Fruit fly (Drosophila melanogaster) whole organism, embryonic: ENCODE measurements around the gene frj.

Source experiments
- Atf6 ChIP-seq: fragments of 200-800 bp; sonication (Bioruptor generic); IDR thresholded peaks from 2 replicates; pipeline ENCODE4 v1.3.6; 2022; ENCODE audit warnings: missing biosample characterization, missing genetic modification characterization
- Blimp-1 ChIP-seq: fragments of 200-800 bp; sonication (Bioruptor generic); optimal IDR thresholded peaks from 3 replicates; lab custom pipeline; 2018; ENCODE audit warnings: missing biosample characterization, missing genetic modification characterization, mild to moderate bottlenecking, moderate library complexity, missing genetic modification reagents
- CG10431 ChIP-seq: fragments of 200-800 bp; sonication (Bioruptor generic); optimal IDR thresholded peaks from 3 replicates; lab custom pipeline; 2018; ENCODE audit warnings: missing biosample characterization, mild to moderate bottlenecking, missing genetic modification characterization
- CG11560 ChIP-seq: fragments of 200-800 bp; sonication (Bioruptor generic); IDR thresholded peaks from 3 replicates; pipeline ENCODE4 v1.3.6; 2022; ENCODE audit warnings: missing biosample characterization, missing genetic modification characterization
- CG12659 ChIP-seq: fragments of 200-800 bp; sonication (Bioruptor generic); optimal IDR thresholded peaks from 3 replicates; lab custom pipeline; 2017; ENCODE audit warnings: mild to moderate bottlenecking, missing biosample characterization, missing genetic modification reagents, missing genetic modification characterization
- CG12942 ChIP-seq: fragments of 200-800 bp; sonication (Bioruptor generic); optimal IDR thresholded peaks from 3 replicates; lab custom pipeline; 2016; ENCODE audit warnings: missing biosample characterization, missing genetic modification characterization
- CG13123 ChIP-seq: fragments of 200-800 bp; sonication (Bioruptor generic); optimal IDR thresholded peaks from 2 replicates; lab custom pipeline; 2016; ENCODE audit warnings: missing biosample characterization, missing genetic modification characterization
- CG13624 ChIP-seq: fragments of 200-800 bp; sonication (Bioruptor generic); optimal IDR thresholded peaks from 2 replicates; lab custom pipeline; 2016; ENCODE audit warnings: missing biosample characterization, missing genetic modification characterization
- CG13894 ChIP-seq: fragments of 200-800 bp; sonication (Bioruptor generic); optimal IDR thresholded peaks from 3 replicates; lab custom pipeline; 2018; ENCODE audit warnings: missing biosample characterization, mild to moderate bottlenecking, missing genetic modification characterization, moderate library complexity
- CG14441 ChIP-seq: fragments of 200-800 bp; sonication (Bioruptor generic); IDR thresholded peaks from 2 replicates; pipeline ENCODE4 v1.3.6; 2022; ENCODE audit warnings: missing biosample characterization, missing genetic modification characterization
- CG14667 ChIP-seq: fragments of 200-800 bp; sonication (Bioruptor generic); IDR thresholded peaks from 2 replicates; pipeline ENCODE4 v1.3.6; 2022; ENCODE audit warnings: missing biosample characterization, missing genetic modification characterization
- CG14710 ChIP-seq: fragments of 200-800 bp; sonication (Bioruptor generic); optimal IDR thresholded peaks from 3 replicates; lab custom pipeline; 2019; ENCODE audit warnings: missing biosample characterization, mild to moderate bottlenecking, missing genetic modification characterization, moderate library complexity
- CG16813 ChIP-seq: fragments of 200-800 bp; sonication (Bioruptor generic); IDR thresholded peaks from 3 replicates; pipeline ENCODE4 v1.3.6; 2022; ENCODE audit warnings: missing biosample characterization, missing genetic modification characterization; ENCODE audit not compliant: partially characterized antibody
- CG17186 ChIP-seq: fragments of 200-800 bp; sonication (Bioruptor generic); optimal IDR thresholded peaks from 3 replicates; lab custom pipeline; 2017; ENCODE audit warnings: missing biosample characterization, missing genetic modification reagents, missing genetic modification characterization
- CG18476 ChIP-seq: fragments of 200-800 bp; sonication (Bioruptor generic); optimal IDR thresholded peaks from 2 replicates; lab custom pipeline; 2016; ENCODE audit warnings: missing biosample characterization, mild to moderate bottlenecking, missing genetic modification characterization
- CG2129 ChIP-seq: fragments of 200-800 bp; sonication (Bioruptor generic); IDR thresholded peaks from 2 replicates; pipeline ENCODE4 v1.3.6; 2022; ENCODE audit warnings: missing biosample characterization, missing genetic modification characterization; ENCODE audit not compliant: partially characterized antibody
- CG30020 ChIP-seq: fragments of 200-800 bp; optimal IDR thresholded peaks from 2 replicates; lab custom pipeline; 2019; ENCODE audit warnings: missing biosample characterization, mild to moderate bottlenecking, missing genetic modification characterization, moderate library complexity
- CG33213 ChIP-seq: fragments of 200-800 bp; sonication (Bioruptor generic); optimal IDR thresholded peaks from 3 replicates; lab custom pipeline; 2016; ENCODE audit warnings: missing biosample characterization, missing genetic modification characterization
- CG33557 ChIP-seq: fragments of 200-800 bp; sonication (Bioruptor generic); optimal IDR thresholded peaks from 2 replicates; lab custom pipeline; 2019; ENCODE audit warnings: missing biosample characterization, mild to moderate bottlenecking, missing genetic modification characterization, moderate library complexity
- CG4820 ChIP-seq: fragments of 200-800 bp; sonication (Bioruptor generic); optimal IDR thresholded peaks from 3 replicates; lab custom pipeline; 2016; ENCODE audit warnings: missing biosample characterization, missing genetic modification characterization
- CG6175 ChIP-seq: fragments of 200-800 bp; sonication (Bioruptor generic); IDR thresholded peaks from 3 replicates; pipeline ENCODE4 v1.3.6; 2022; ENCODE audit warnings: missing biosample characterization, missing genetic modification characterization
- CG6854 ChIP-seq: fragments of 200-800 bp; sonication (Bioruptor generic); optimal IDR thresholded peaks from 3 replicates; lab custom pipeline; 2017; ENCODE audit warnings: missing biosample characterization, mild to moderate bottlenecking, missing genetic modification characterization
- CG8944 ChIP-seq: fragments of 200-800 bp; sonication (Bioruptor generic); optimal IDR thresholded peaks from 3 replicates; lab custom pipeline; 2016; ENCODE audit warnings: missing biosample characterization, missing genetic modification characterization
- CG9609 ChIP-seq: fragments of 200-800 bp; sonication (Bioruptor generic); optimal IDR thresholded peaks from 3 replicates; lab custom pipeline; 2016; ENCODE audit warnings: missing biosample characterization, missing genetic modification characterization
- Ets97D ChIP-seq: fragments of 200-800 bp; sonication (Bioruptor generic); optimal IDR thresholded peaks from 3 replicates; lab custom pipeline; 2016; ENCODE audit warnings: missing biosample characterization, missing genetic modification characterization
- HLH3B ChIP-seq: fragments of 200-800 bp; sonication (Bioruptor generic); IDR thresholded peaks from 2 replicates; pipeline ENCODE4 v1.3.6; 2022; ENCODE audit warnings: missing biosample characterization, missing genetic modification characterization
- Hey ChIP-seq: fragments of 200-800 bp; sonication (Bioruptor generic); optimal IDR thresholded peaks from 3 replicates; lab custom pipeline; 2018; ENCODE audit warnings: missing biosample characterization, mild to moderate bottlenecking, missing genetic modification characterization
- HmgD ChIP-seq: fragments of 200-800 bp; sonication (Bioruptor generic); optimal IDR thresholded peaks from 3 replicates; lab custom pipeline; 2016; ENCODE audit warnings: missing biosample characterization, missing genetic modification characterization
- Optix ChIP-seq: fragments of 200-800 bp; sonication (Bioruptor generic); IDR thresholded peaks from 3 replicates; pipeline ENCODE4 v1.3.6; 2022; ENCODE audit warnings: missing biosample characterization, missing genetic modification characterization
- Scr ChIP-seq: fragments of 200-800 bp; sonication (Bioruptor generic); IDR thresholded peaks from 2 replicates; pipeline ENCODE4 v1.3.6; 2022; ENCODE audit warnings: missing biosample characterization, missing genetic modification characterization; ENCODE audit not compliant: partially characterized antibody
- Side ChIP-seq: fragments of 200-800 bp; sonication (Bioruptor generic); optimal IDR thresholded peaks from 2 replicates; lab custom pipeline; 2016; ENCODE audit warnings: missing biosample characterization, missing genetic modification characterization
- Sry-β ChIP-seq: fragments of 200-800 bp; sonication (Bioruptor generic); optimal IDR thresholded peaks from 2 replicates; lab custom pipeline; 2018; ENCODE audit warnings: missing biosample characterization, mild to moderate bottlenecking, missing genetic modification characterization, moderate library complexity
- TFAM ChIP-seq: fragments of 200-800 bp; sonication (Bioruptor generic); optimal IDR thresholded peaks from 2 replicates; lab custom pipeline; 2017; ENCODE audit warnings: missing biosample characterization, missing genetic modification characterization, inconsistent platforms
- Vsx1 ChIP-seq: fragments of 200-800 bp; sonication (Bioruptor generic); optimal IDR thresholded peaks from 2 replicates; lab custom pipeline; 2017; ENCODE audit warnings: missing biosample characterization, mild to moderate bottlenecking, missing genetic modification characterization, missing genetic modification reagents
- bsh ChIP-seq, 2 experiments: fragments of 200-800 bp; sonication (Bioruptor generic); optimal IDR thresholded peaks; 2 replicates each; lab custom pipeline; 2017 to 2018; ENCODE audit warnings: mild to moderate bottlenecking in 2 of 2, missing biosample characterization in 2 of 2, missing genetic modification characterization in 2 of 2, moderate library complexity in 1 of 2
- chinmo ChIP-seq: fragments of 200-800 bp; sonication (Bioruptor generic); IDR thresholded peaks from 4 replicates; pipeline ENCODE4 v1.3.6; 2022; ENCODE audit warnings: missing biosample characterization, missing genetic modification characterization; ENCODE audit not compliant: partially characterized antibody
- ci ChIP-seq: fragments of 200-800 bp; sonication (Bioruptor generic); IDR thresholded peaks from 3 replicates; pipeline ENCODE4 v1.3.6; 2022; ENCODE audit warnings: missing biosample characterization, missing genetic modification characterization
- dm ChIP-seq: fragments of 200-800 bp; sonication (Bioruptor generic); optimal IDR thresholded peaks from 3 replicates; lab custom pipeline; 2016; ENCODE audit warnings: missing biosample characterization, missing genetic modification characterization
- eve ChIP-seq, 2 experiments: fragments of >200 bp; optimal IDR thresholded peaks; 2 replicates each; lab custom pipeline; 2017; ENCODE audit warnings: missing biosample characterization in 2 of 2, missing genetic modification characterization in 2 of 2
- fd102C ChIP-seq: fragments of 200-800 bp; sonication (Bioruptor generic); optimal IDR thresholded peaks from 2 replicates; lab custom pipeline; 2018; ENCODE audit warnings: missing biosample characterization, mild to moderate bottlenecking, missing genetic modification characterization, moderate library complexity
- gem ChIP-seq: fragments of 200-800 bp; sonication (Bioruptor generic); optimal IDR thresholded peaks from 2 replicates; lab custom pipeline; 2019; ENCODE audit warnings: missing biosample characterization, mild to moderate bottlenecking, missing genetic modification characterization, moderate library complexity
- h ChIP-seq: fragments of >200 bp; optimal IDR thresholded peaks from 2 replicates; lab custom pipeline; 2017
- jumu ChIP-seq: fragments of 200-800 bp; sonication (Bioruptor generic); optimal IDR thresholded peaks from 3 replicates; lab custom pipeline; 2016; ENCODE audit warnings: missing biosample characterization, missing genetic modification characterization
- lbe ChIP-seq: fragments of 200-800 bp; sonication (Bioruptor generic); optimal IDR thresholded peaks from 2 replicates; lab custom pipeline; 2016; ENCODE audit warnings: missing biosample characterization, mild to moderate bottlenecking, missing genetic modification characterization
- lov ChIP-seq, 2 experiments: fragments of 200-800 bp in 1 of 2; fragments of >200 bp in 1 of 2; sonication (Bioruptor generic) in 1 of 2; IDR thresholded peaks in 1 of 2; optimal IDR thresholded peaks in 1 of 2; 2 replicates in 1 of 2; 3 replicates in 1 of 2; pipeline versions ENCODE4 v1.3.6 to Lab custom; 2017 to 2022; ENCODE audit warnings: missing biosample characterization in 1 of 2, missing genetic modification characterization in 1 of 2
- p53 ChIP-seq: fragments of 200-800 bp; sonication (Bioruptor generic); optimal IDR thresholded peaks from 2 replicates; lab custom pipeline; 2016; ENCODE audit warnings: missing biosample characterization, missing genetic modification characterization
- ttk ChIP-seq: fragments of 200-800 bp; sonication (Bioruptor generic); IDR thresholded peaks from 2 replicates; pipeline ENCODE4 v2.1.2; 2022; ENCODE audit warnings: missing biosample characterization, missing genetic modification characterization
- wek ChIP-seq: fragments of 200-800 bp; sonication (Bioruptor generic); optimal IDR thresholded peaks from 3 replicates; lab custom pipeline; 2018; ENCODE audit warnings: missing biosample characterization, mild to moderate bottlenecking, missing genetic modification characterization, moderate library complexity
- wor ChIP-seq: fragments of 200-800 bp; sonication (Bioruptor generic); IDR thresholded peaks from 2 replicates; pipeline ENCODE4 v1.3.6; 2022; ENCODE audit warnings: missing biosample characterization, missing genetic modification characterization
- zfh2 ChIP-seq: fragments of 200-800 bp; sonication (Bioruptor generic); optimal IDR thresholded peaks from 2 replicates; lab custom pipeline; 2016; ENCODE audit warnings: missing biosample characterization, missing genetic modification characterization

Gene frj

dm6 chr2L:6464270-6464669 lies 8.4 kb downstream of the frj start (continued):
- TF ChIP-seq CG13123 (GFP tag; lab: Kevin White, UChicago), result no peak
- no peak for TF ChIP-seq CG18476 (GFP tag; lab: Kevin White, UChicago)
- no peak for TF ChIP-seq eve (GFP tag; optimal IDR thresholded peaks at IDR 0.05; lab: Kevin White, UChicago)
- no peak for TF ChIP-seq HmgD
- TF ChIP-seq wor (GFP tag; lab: Robert Waterston, UW), result no peak
- TF ChIP-seq jumu, result no peak
- no peak for TF ChIP-seq CG12942 (GFP tag; lab: Kevin White, UChicago)
- no peak for TF ChIP-seq CG16813 (GFP tag; lab: Robert Waterston, UW)
- no peak for TF ChIP-seq Optix (GFP tag; lab: Robert Waterston, UW)
- TF ChIP-seq dm, result no peak
- no peak for TF ChIP-seq CG14441
- TF ChIP-seq Scr (GFP tag; lab: Robert Waterston, UW), result no peak
- peak; percentile 3 for TF ChIP-seq gem
- no peak for TF ChIP-seq TFAM (GFP tag; lab: Kevin White, UChicago)
- no peak for TF ChIP-seq CG4820 (GFP tag; lab: Kevin White, UChicago)

- TF ChIP-seq bsh (GFP tag; optimal IDR thresholded peaks at IDR 0.05; lab: Kevin White, UChicago) (no peak), Blimp-1 (GFP tag; lab: Kevin White, UChicago) (no peak), ttk (GFP tag; lab: Robert Waterston, UW) (no peak), CG33213 (GFP tag; lab: Kevin White, UChicago) (no peak), Vsx1 (GFP tag; lab: Kevin White, UChicago) (no peak), CG10431 (GFP tag; lab: Kevin White, UChicago) (no peak), ci (GFP tag; lab: Robert Waterston, UW) (no peak), CG13624 (no peak), Side (GFP tag; lab: Kevin White, UChicago) (no peak), chinmo (GFP tag; lab: Robert Waterston, UW) (0 out of 4 replicates have a peak, but pooled peaks have one; percentile 59), CG6175 (GFP tag; lab: Robert Waterston, UW) (no peak), CG11560 (no peak), CG9609 (GFP tag; lab: Kevin White, UChicago) (no peak), lov (optimal IDR thresholded peaks at IDR 0.05; lab: Kevin White, UChicago) (no peak), lov (GFP tag; IDR thresholded peaks at IDR 0.05; lab: Robert Waterston, UW) (no peak), CG17186 (GFP tag; lab: Kevin White, UChicago) (no peak), Sry-β (GFP tag; lab: Kevin White, UChicago) (no peak), lbe (peak; percentile 32), p53 (GFP tag; lab: Kevin White, UChicago) (peak; percentile 76), CG33557 (GFP tag; lab: Kevin White, UChicago) (no peak), CG12942 (GFP tag; lab: Kevin White, UChicago) (no peak)
Measured at dm6 chr2L:6464780-6465179, 8.9 kb downstream of the frj start.

- TF ChIP-seq CG14710 (tag; lab: Kevin White, UChicago) (no peak), Hey (tag; lab: Kevin White, UChicago) (no peak), Ets97D (GFP tag; lab: Kevin White, UChicago) (peak; percentile 73), CG13894 (peak; percentile 72), Atf6 (GFP tag; lab: Robert Waterston, UW) (peak; percentile 41), CG6854 (GFP tag; lab: Kevin White, UChicago) (peak; percentile 17), h (no peak), fd102C (GFP tag; lab: Kevin White, UChicago) (no peak), CG30020 (no peak), HLH3B (no peak; the same call in 1 of the 2 replicates), zfh2 (GFP tag; lab: Kevin White, UChicago) (no peak), CG14667 (GFP tag; lab: Robert Waterston, UW) (no peak), CG2129 (GFP tag; lab: Robert Waterston, UW) (no peak), wek (GFP tag; lab: Kevin White, UChicago) (peak; percentile 49), CG12659 (GFP tag; lab: Kevin White, UChicago) (peak; percentile 45), CG8944 (GFP tag; lab: Kevin White, UChicago) (no peak)
Measured at dm6 chr2L:6465497-6465896, 9.6 kb downstream of the frj start, which contains the start of gene Rchy1. Gene Rchy1 (minus strand): TSS chr2L:6465669.
